Fruit fly (Drosophila melanogaster): ENCODE results near the gene dpr19.

The dpr19 gene

dm6 chr2L:10364229-10364628, 11.7 kb upstream of the dpr19 start, which contains the start of gene lft (continued):
- TF ChIP-seq MESR4 (GFP tag; optimal IDR thresholded peaks at IDR 0.05) (peak; percentile 52), nom (GFP tag; optimal IDR thresholded peaks at IDR 0.05) (peak; percentile 2), MBD-R2 (GFP tag; IDR thresholded peaks at IDR 0.05) (0 out of 2 replicates have a peak, but pooled peaks have one; percentile 30), sens (GFP tag) (peak; percentile 30), row (GFP tag; IDR thresholded peaks at IDR 0.05) (peak; percentile 55; the same call in 2 of the 3 replicates)

dm6 chr2L:10366525-10366924, 9.4 kb upstream of the dpr19 start, which contains the start of gene CG5056:
Gene CG5056 (plus strand): TSS chr2L:10366692.
- TF ChIP-seq grau (tag; optimal IDR thresholded peaks at IDR 0.05) (peak; percentile 34), CG13123 (GFP tag; optimal IDR thresholded peaks at IDR 0.05) (no peak), Dref (GFP tag; IDR thresholded peaks at IDR 0.05) (peak; percentile 39), CG6791 (GFP tag; IDR thresholded peaks at IDR 0.05; ENCODE audit: partially characterized antibody) (0 out of 3 replicates have a peak, but pooled peaks have one; percentile 25), phol (tag; optimal IDR thresholded peaks at IDR 0.05) (peak; percentile 40), CG8944 (GFP tag; optimal IDR thresholded peaks at IDR 0.05) (no peak), CG4424 (GFP tag; optimal IDR thresholded peaks at IDR 0.05) (peak; percentile 3), CG1603 (tag; optimal IDR thresholded peaks at IDR 0.05) (peak; percentile 100), CG11695 (GFP tag; IDR thresholded peaks at IDR 0.05) (no peak), nau (GFP tag; optimal IDR thresholded peaks at IDR 0.05) (no peak), tgo (GFP tag; IDR thresholded peaks at IDR 0.05) (no peak), CG4282 (GFP tag; optimal IDR thresholded peaks at IDR 0.05) (no peak), nerfin-1 (tag; optimal IDR thresholded peaks at IDR 0.05) (peak; percentile 12), CG14710 (tag; optimal IDR thresholded peaks at IDR 0.05) (peak; percentile 65), fu2 (GFP tag; optimal IDR thresholded peaks at IDR 0.05) (no peak), vvl (GFP tag; IDR thresholded peaks at IDR 0.05) (0 out of 2 replicates have a peak, but pooled peaks have one; percentile 28), CG6272 (GFP tag; IDR thresholded peaks at IDR 0.05) (no peak), CG18011 (GFP tag; optimal IDR thresholded peaks at IDR 0.05) (no peak), CG32532 (GFP tag; IDR thresholded peaks at IDR 0.05) (no peak), CG12155 (GFP tag; optimal IDR thresholded peaks at IDR 0.05) (no peak), her (GFP tag; optimal IDR thresholded peaks at IDR 0.05) (peak; percentile 95), jigr1 (GFP tag; IDR thresholded peaks at IDR 0.05) (no peak; the same call in 2 of the 3 replicates), Doc2 (GFP tag; IDR thresholded peaks at IDR 0.05) (no peak), Hand (GFP tag; optimal IDR thresholded peaks at IDR 0.05) (no peak), ewg (GFP tag; optimal IDR thresholded peaks at IDR 0.05) (peak; percentile 41), ATbp (GFP tag; optimal IDR thresholded peaks at IDR 0.05) (no peak), sd (tag; optimal IDR thresholded peaks at IDR 0.05) (no peak), lola (GFP tag; optimal IDR thresholded peaks at IDR 0.05) (no peak), Dbx (GFP tag; IDR thresholded peaks at IDR 0.05) (no peak), ssp (GFP tag; IDR thresholded peaks at IDR 0.05) (peak; percentile 39; the same call in 1 of the 2 replicates), HmgZ (tag; optimal IDR thresholded peaks at IDR 0.05) (peak; percentile 62), Oaz (GFP tag; IDR thresholded peaks at IDR 0.05) (no peak), CG5245 (GFP tag; optimal IDR thresholded peaks at IDR 0.05) (no peak), kay (GFP tag; optimal IDR thresholded peaks at IDR 0.05) (no peak), Sry-β (GFP tag; optimal IDR thresholded peaks at IDR 0.05) (peak; percentile 50), CG2712 (tag; optimal IDR thresholded peaks at IDR 0.05) (peak; percentile 63), CG18619 (GFP tag; optimal IDR thresholded peaks at IDR 0.05) (no peak), zen (tag; optimal IDR thresholded peaks at IDR 0.05) (peak; percentile 41), ci (GFP tag; IDR thresholded peaks at IDR 0.05) (peak; percentile 23; the same call in 1 of the 3 replicates), Dll (GFP tag; IDR thresholded peaks at IDR 0.05; ENCODE audit: partially characterized antibody) (peak; percentile 28; the same call in 1 of the 4 replicates), ind (GFP tag; optimal IDR thresholded peaks at IDR 0.05) (no peak), seq (GFP tag; IDR thresholded peaks at IDR 0.05) (no peak), PHDP (tag; optimal IDR thresholded peaks at IDR 0.05) (peak; percentile 18), CG10565 (GFP tag; optimal IDR thresholded peaks at IDR 0.05) (no peak)
